Worm (Caenorhabditis elegans): ENCODE data around the gene mrpl-50.

The mrpl-50 gene

DNA sequence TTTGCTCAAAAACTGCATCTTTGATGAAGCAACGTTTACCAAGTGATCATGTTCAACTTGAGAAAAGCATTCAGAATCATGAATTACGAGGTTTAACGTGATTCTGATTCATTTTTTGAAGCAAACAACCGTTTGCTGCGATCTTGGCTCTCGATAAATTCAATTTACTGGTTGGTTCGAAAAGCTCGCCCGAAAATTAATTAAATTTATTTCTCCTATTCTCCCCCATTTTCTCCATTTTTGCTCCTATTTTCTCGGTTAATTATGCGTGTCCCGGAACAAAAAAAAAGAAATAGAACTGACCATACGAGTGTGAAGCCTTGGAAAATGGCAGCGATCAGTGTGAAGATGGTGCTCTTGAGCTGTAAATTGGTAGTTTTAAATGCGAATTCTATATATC, 27.3 kb downstream of the mrpl-50 start:
- no peak for TF ChIP-seq B0310.2 (tag; optimal IDR thresholded peaks at IDR 0.05)
- TF ChIP-seq tbx-11 (GFP tag; IDR thresholded peaks at IDR 0.05) = no peak
- no peak for TF ChIP-seq F13C5.2 (tag; optimal IDR thresholded peaks at IDR 0.05)
- no peak for TF ChIP-seq scrt-1 (GFP tag; IDR thresholded peaks at IDR 0.05)
- no peak for TF ChIP-seq tra-4 (tag; optimal IDR thresholded peaks at IDR 0.05)
- TF ChIP-seq ceh-36 (tag; optimal IDR thresholded peaks at IDR 0.05) = no peak

- TF ChIP-seq tbx-37 (GFP tag; conservative IDR thresholded peaks at IDR 0.05) = no peak
- no peak for TF ChIP-seq flt-1 (GFP tag; IDR thresholded peaks at IDR 0.05)
- no peak for TF ChIP-seq sea-1 (GFP tag; conservative IDR thresholded peaks at IDR 0.05)
- TF ChIP-seq F13C5.2 (tag; optimal IDR thresholded peaks at IDR 0.05) = no peak
- TF ChIP-seq hnd-1 (tag; optimal IDR thresholded peaks at IDR 0.05) = no peak
- no peak for TF ChIP-seq hmbx-1 (tag; optimal IDR thresholded peaks at IDR 0.05)
Measured at ce11 chrII:8959081-8959480, 29.4 kb downstream of the mrpl-50 start.

DNA sequence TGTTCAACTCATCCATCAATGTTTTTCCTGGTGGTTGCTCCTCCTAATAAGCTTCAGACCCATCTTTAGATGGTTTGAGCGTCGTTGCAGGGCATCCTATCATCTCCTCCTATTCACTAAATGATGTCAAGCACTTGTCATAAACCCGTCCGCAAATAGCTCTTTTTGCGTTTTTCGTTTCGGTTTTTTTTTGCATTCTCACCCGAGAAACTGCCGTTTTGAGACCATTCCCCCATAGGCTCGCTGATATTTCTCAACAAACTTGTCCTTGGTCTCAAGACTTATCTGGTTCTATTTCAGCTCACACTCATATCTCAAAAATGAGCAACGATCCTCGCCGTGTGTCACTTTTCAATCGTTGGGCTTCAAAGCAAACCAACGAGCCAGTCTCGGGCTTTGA, 30.8 kb downstream of the mrpl-50 start, which contains the start of gene cal-2:
cal-2 (plus strand) TSS at position 301 of the 400 bp plus-strand sequence.
- TF ChIP-seq pes-1 (GFP tag; IDR thresholded peaks at IDR 0.05) (no peak), ama-1 (optimal IDR thresholded peaks at IDR 0.05) (no peak), B0310.2 (tag; optimal IDR thresholded peaks at IDR 0.05) (no peak), tbx-37 (GFP tag; conservative IDR thresholded peaks at IDR 0.05) (no peak), tra-4 (tag; optimal IDR thresholded peaks at IDR 0.05) (no peak), ceh-13 (GFP tag; optimal IDR thresholded peaks at IDR 0.05) (no peak), hmg-4 (GFP tag; optimal IDR thresholded peaks at IDR 0.05) (no peak), ets-7 (tag; optimal IDR thresholded peaks at IDR 0.05) (no peak), hmbx-1 (tag; optimal IDR thresholded peaks at IDR 0.05) (no peak), hnd-1 (tag; optimal IDR thresholded peaks at IDR 0.05) (no peak), tbx-11 (GFP tag; IDR thresholded peaks at IDR 0.05) (no peak), sea-1 (GFP tag; conservative IDR thresholded peaks at IDR 0.05) (no peak)

DNA sequence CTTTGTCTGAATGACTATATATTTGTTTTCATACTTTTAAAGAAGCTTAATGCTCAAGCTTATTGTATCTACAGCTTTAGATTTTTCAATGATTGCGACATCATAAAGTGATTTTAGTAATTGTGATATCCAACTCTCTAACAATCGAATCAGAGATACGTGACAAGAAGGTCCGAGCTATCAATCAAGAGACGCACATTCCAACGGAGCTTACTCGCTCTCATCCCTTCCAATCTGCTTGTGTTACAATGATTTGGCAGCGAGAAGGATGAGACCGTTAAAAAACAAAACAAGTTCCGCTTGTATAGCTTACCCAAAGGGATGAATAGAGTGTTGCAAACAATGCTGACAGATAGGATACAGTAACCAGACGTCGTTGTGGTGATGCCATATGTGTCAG, 31.8 kb downstream of the mrpl-50 start:
- TF ChIP-seq tbx-11 (GFP tag; IDR thresholded peaks at IDR 0.05) = no peak
- TF ChIP-seq ama-1 (optimal IDR thresholded peaks at IDR 0.05) = no peak
- no peak for TF ChIP-seq sea-1 (GFP tag; conservative IDR thresholded peaks at IDR 0.05)
- TF ChIP-seq hnd-1 (tag; optimal IDR thresholded peaks at IDR 0.05) = no peak
- TF ChIP-seq ceh-13 (GFP tag; optimal IDR thresholded peaks at IDR 0.05) = no peak
- TF ChIP-seq ceh-36 (tag; optimal IDR thresholded peaks at IDR 0.05) = no peak
- no peak for TF ChIP-seq flt-1 (GFP tag; IDR thresholded peaks at IDR 0.05)
- no peak for TF ChIP-seq B0310.2 (tag; optimal IDR thresholded peaks at IDR 0.05)
- TF ChIP-seq ets-7 (tag; optimal IDR thresholded peaks at IDR 0.05) = no peak
- no peak for TF ChIP-seq aly-1 (tag; optimal IDR thresholded peaks at IDR 0.05)
- TF ChIP-seq hmbx-1 (tag; optimal IDR thresholded peaks at IDR 0.05) = no peak
- no peak for TF ChIP-seq pes-1 (GFP tag; IDR thresholded peaks at IDR 0.05)
- TF ChIP-seq tbx-37 (GFP tag; conservative IDR thresholded peaks at IDR 0.05) = no peak
- TF ChIP-seq tra-4 (tag; optimal IDR thresholded peaks at IDR 0.05) = no peak

- no peak for TF ChIP-seq flt-1 (GFP tag; IDR thresholded peaks at IDR 0.05)
- no peak for TF ChIP-seq tra-4 (tag; optimal IDR thresholded peaks at IDR 0.05)
- no peak for TF ChIP-seq F13C5.2 (tag; optimal IDR thresholded peaks at IDR 0.05)
- TF ChIP-seq pes-1 (GFP tag; IDR thresholded peaks at IDR 0.05) = no peak
- TF ChIP-seq hmbx-1 (tag; optimal IDR thresholded peaks at IDR 0.05) = no peak
- no peak for TF ChIP-seq ceh-13 (GFP tag; optimal IDR thresholded peaks at IDR 0.05)
Measured at ce11 chrII:8962206-8962605, 32.6 kb downstream of the mrpl-50 start.

DNA sequence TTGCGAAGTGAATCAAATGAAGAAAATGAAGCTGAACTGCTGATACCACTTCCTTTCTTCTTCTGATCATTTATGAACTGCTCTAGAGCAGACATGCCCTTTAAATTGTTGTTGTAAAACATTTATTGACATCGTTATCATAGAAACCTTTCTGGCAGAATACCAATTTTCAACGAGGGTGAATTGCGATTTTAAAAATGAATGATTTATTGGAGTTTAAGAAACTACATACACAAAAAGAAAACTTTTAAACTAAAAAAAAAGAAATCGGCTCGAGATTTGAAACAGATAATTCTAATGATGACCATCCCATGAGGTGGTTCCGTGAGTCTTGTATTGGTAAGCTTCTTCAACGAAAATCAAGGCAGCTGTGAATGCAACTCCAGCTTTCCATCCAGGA, 34.4 kb downstream of the mrpl-50 start, which contains the start of gene sftd-3:
sftd-3 (minus strand) TSS at position 101 of the 400 bp plus-strand sequence.
- no peak for TF ChIP-seq hnd-1 (tag; optimal IDR thresholded peaks at IDR 0.05)
- TF ChIP-seq pes-1 (GFP tag; IDR thresholded peaks at IDR 0.05) = no peak
- no peak for TF ChIP-seq ama-1 (optimal IDR thresholded peaks at IDR 0.05)
- no peak for TF ChIP-seq scrt-1 (GFP tag; IDR thresholded peaks at IDR 0.05)
- TF ChIP-seq ceh-13 (GFP tag; optimal IDR thresholded peaks at IDR 0.05) = no peak
- no peak for TF ChIP-seq tra-4 (tag; optimal IDR thresholded peaks at IDR 0.05)
- no peak for TF ChIP-seq aly-1 (tag; optimal IDR thresholded peaks at IDR 0.05)
- TF ChIP-seq tbx-37 (GFP tag; conservative IDR thresholded peaks at IDR 0.05) = no peak
- no peak for TF ChIP-seq tbx-11 (GFP tag; IDR thresholded peaks at IDR 0.05)
- no peak for TF ChIP-seq hmbx-1 (tag; optimal IDR thresholded peaks at IDR 0.05)
- TF ChIP-seq B0310.2 (tag; optimal IDR thresholded peaks at IDR 0.05) = no peak
- no peak for TF ChIP-seq ets-7 (tag; optimal IDR thresholded peaks at IDR 0.05)
- TF ChIP-seq sea-1 (GFP tag; conservative IDR thresholded peaks at IDR 0.05) = no peak
- no peak for TF ChIP-seq F13C5.2 (tag; optimal IDR thresholded peaks at IDR 0.05)
- TF ChIP-seq hmg-4 (GFP tag; optimal IDR thresholded peaks at IDR 0.05) = no peak

ce11 chrII:8964835-8965234, 35.2 kb downstream of the mrpl-50 start, which contains the start of the genes ndub-3 and C18E9.2:
TSS of gene ndub-3 (minus strand) at chrII:8964890.
TSS of gene C18E9.2 (plus strand) at chrII:8965006.
- TF ChIP-seq hmg-4 (GFP tag; optimal IDR thresholded peaks at IDR 0.05) = no peak
- no peak for TF ChIP-seq tbx-11 (GFP tag; IDR thresholded peaks at IDR 0.05)
- TF ChIP-seq hnd-1 (tag; optimal IDR thresholded peaks at IDR 0.05) = no peak
- no peak for TF ChIP-seq ets-7 (tag; optimal IDR thresholded peaks at IDR 0.05)
- no peak for TF ChIP-seq sea-1 (GFP tag; conservative IDR thresholded peaks at IDR 0.05)
- TF ChIP-seq aly-1 (tag; optimal IDR thresholded peaks at IDR 0.05) = no peak
- no peak for TF ChIP-seq flt-1 (GFP tag; IDR thresholded peaks at IDR 0.05)
- no peak for TF ChIP-seq hmbx-1 (tag; optimal IDR thresholded peaks at IDR 0.05)
- TF ChIP-seq ama-1 (optimal IDR thresholded peaks at IDR 0.05) = no peak
- no peak for TF ChIP-seq pes-1 (GFP tag; IDR thresholded peaks at IDR 0.05)
- no peak for TF ChIP-seq ceh-36 (tag; optimal IDR thresholded peaks at IDR 0.05)
- no peak for TF ChIP-seq ceh-13 (GFP tag; optimal IDR thresholded peaks at IDR 0.05)
- TF ChIP-seq scrt-1 (GFP tag; IDR thresholded peaks at IDR 0.05) = no peak
- no peak for TF ChIP-seq tra-4 (tag; optimal IDR thresholded peaks at IDR 0.05)
- TF ChIP-seq B0310.2 (tag; optimal IDR thresholded peaks at IDR 0.05) = no peak
